Fruit fly (Drosophila melanogaster): ENCODE results near the gene Dok.

DNA sequence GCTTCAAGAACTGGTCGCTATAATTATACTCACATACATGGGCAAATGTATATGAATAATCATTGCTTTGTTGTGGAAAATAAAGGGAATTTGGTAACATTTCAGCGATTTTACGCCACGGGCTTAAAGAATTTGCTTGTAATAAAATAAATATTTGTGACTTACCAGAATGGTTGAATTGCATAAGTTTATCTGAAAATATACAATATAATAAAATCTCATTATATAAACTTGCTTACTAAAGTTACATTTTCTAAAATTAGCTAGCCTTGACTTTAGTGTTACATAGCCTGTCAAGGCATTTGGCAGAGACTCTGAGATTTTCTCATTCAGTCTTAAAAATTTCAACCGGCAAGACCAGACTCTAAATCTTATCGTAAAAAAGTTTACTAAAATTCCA is 34.5 kb downstream of the Dok start, which contains the start of gene CG1999:
- TF ChIP-seq Hr96 (GFP tag; optimal IDR thresholded peaks at IDR 0.05) (no peak), ovo (GFP tag; optimal IDR thresholded peaks at IDR 0.05) (no peak), Crg-1 (GFP tag; optimal IDR thresholded peaks at IDR 0.05) (no peak), cnc (optimal IDR thresholded peaks at IDR 0.05) (no peak), kay (GFP tag; ENCODE audit: borderline replicate concordance) (no peak), CG7101 (tag; optimal IDR thresholded peaks at IDR 0.05) (no peak), Clk (GFP tag; optimal IDR thresholded peaks at IDR 0.05) (no peak), toe (GFP tag; optimal IDR thresholded peaks at IDR 0.05) (no peak), cic (GFP tag; optimal IDR thresholded peaks at IDR 0.05) (no peak), pad (GFP tag; optimal IDR thresholded peaks at IDR 0.05) (no peak), Mnt (GFP tag; optimal IDR thresholded peaks at IDR 0.05) (no peak), CG11617 (GFP tag; optimal IDR thresholded peaks at IDR 0.05) (no peak), bab1 (GFP tag; optimal IDR thresholded peaks at IDR 0.05) (no peak), CG12768 (GFP tag; optimal IDR thresholded peaks at IDR 0.05) (no peak)
